Fruit fly (Drosophila melanogaster) whole organism, embryonic: Measurements from ENCODE around the gene MED27.

ENCODE experiments used
- Aef1 ChIP-seq: fragments of 200-800 bp; sonication (Bioruptor generic); IDR thresholded peaks from 3 replicates; pipeline ENCODE4 v1.3.6; 2022; ENCODE audit warnings: missing biosample characterization, missing genetic modification characterization
- BEAF-32 ChIP-seq: fragments of 200-800 bp; sonication (Bioruptor generic); optimal IDR thresholded peaks from 3 replicates; lab custom pipeline; 2017; ENCODE audit warnings: missing biosample characterization, missing genetic modification characterization, mild to moderate bottlenecking, moderate library complexity, missing genetic modification reagents
- CG10543 ChIP-seq: fragments of 200-800 bp; sonication (Bioruptor generic); optimal IDR thresholded peaks from 3 replicates; lab custom pipeline; 2017; ENCODE audit warnings: missing biosample characterization, mild to moderate bottlenecking, missing genetic modification characterization, moderate library complexity
- CG10565 ChIP-seq: fragments of 200-800 bp; sonication (Bioruptor generic); optimal IDR thresholded peaks from 3 replicates; lab custom pipeline; 2016; ENCODE audit warnings: missing biosample characterization, mild to moderate bottlenecking, missing genetic modification characterization
- CG10979 ChIP-seq: fragments of 200-800 bp; sonication (Bioruptor generic); optimal IDR thresholded peaks from 2 replicates; lab custom pipeline; 2018; ENCODE audit warnings: missing biosample characterization, mild to moderate bottlenecking, missing genetic modification characterization, moderate library complexity
- CG11398 ChIP-seq: fragments of 200-800 bp; sonication (Bioruptor generic); optimal IDR thresholded peaks from 2 replicates; lab custom pipeline; 2016; ENCODE audit warnings: missing biosample characterization, missing genetic modification characterization
- CG12071 ChIP-seq: fragments of 200-800 bp; sonication (Bioruptor generic); optimal IDR thresholded peaks from 3 replicates; lab custom pipeline; 2018; ENCODE audit warnings: missing biosample characterization, mild to moderate bottlenecking, missing genetic modification characterization
- CG17361 ChIP-seq: fragments of 200-800 bp; sonication (Bioruptor generic); IDR thresholded peaks from 3 replicates; pipeline ENCODE4 v1.3.6; 2022; ENCODE audit warnings: missing biosample characterization, missing genetic modification characterization
- CG18476 ChIP-seq: fragments of 200-800 bp; sonication (Bioruptor generic); optimal IDR thresholded peaks from 2 replicates; lab custom pipeline; 2016; ENCODE audit warnings: missing biosample characterization, mild to moderate bottlenecking, missing genetic modification characterization
- CG2202 ChIP-seq: fragments of 200-800 bp; sonication (Bioruptor generic); optimal IDR thresholded peaks from 2 replicates; lab custom pipeline; 2018; ENCODE audit warnings: missing biosample characterization, mild to moderate bottlenecking, missing genetic modification characterization
- CG3163 ChIP-seq: fragments of 200-800 bp; sonication (Bioruptor generic); optimal IDR thresholded peaks from 3 replicates; lab custom pipeline; 2016; ENCODE audit warnings: missing biosample characterization, missing genetic modification characterization
- CG3838 ChIP-seq: fragments of 200-800 bp; sonication (Bioruptor generic); optimal IDR thresholded peaks from 3 replicates; lab custom pipeline; 2016; ENCODE audit warnings: missing biosample characterization, missing genetic modification characterization
- CG7928 ChIP-seq: fragments of 200-800 bp; sonication (Bioruptor generic); optimal IDR thresholded peaks from 2 replicates; lab custom pipeline; 2017; ENCODE audit warnings: missing biosample characterization, mild to moderate bottlenecking, missing genetic modification characterization
- CG7963 ChIP-seq: fragments of 200-800 bp; sonication (Bioruptor generic); IDR thresholded peaks from 3 replicates; pipeline ENCODE4 v1.3.6; 2022; ENCODE audit warnings: missing biosample characterization, missing genetic modification characterization; ENCODE audit not compliant: partially characterized antibody
- CG8478 ChIP-seq: fragments of >200 bp; optimal IDR thresholded peaks from 2 replicates; lab custom pipeline; 2018
- Dip2 ChIP-seq: fragments of 200-800 bp; sonication (Bioruptor generic); IDR thresholded peaks from 2 replicates; pipeline ENCODE4 v1.3.6; 2022; ENCODE audit warnings: missing biosample characterization, missing genetic modification characterization
- Eip74EF ChIP-seq, 2 experiments: fragments of 200-800 bp in 1 of 2; fragments of >200 bp in 1 of 2; sonication (Bioruptor generic) in 1 of 2; optimal IDR thresholded peaks; 2 replicates each; lab custom pipeline; 2017 to 2019; ENCODE audit warnings: missing biosample characterization in 2 of 2, missing genetic modification characterization in 2 of 2, mild to moderate bottlenecking in 1 of 2, moderate library complexity in 1 of 2
- GATAe ChIP-seq: fragments of 200-800 bp; sonication (Bioruptor generic); conservative IDR thresholded peaks from 2 replicates; pipeline ENCODE4 v1.3.6; 2022; ENCODE audit warnings: missing biosample characterization, missing genetic modification characterization
- Gug ChIP-seq: fragments of 200-800 bp; sonication (Bioruptor generic); IDR thresholded peaks from 4 replicates; pipeline ENCODE4 v1.3.6; 2022; ENCODE audit warnings: missing biosample characterization, missing genetic modification characterization
- Hr51 ChIP-seq, 2 experiments: fragments of 200-800 bp; sonication (Bioruptor generic); optimal IDR thresholded peaks; 2 replicates in 1 of 2; 3 replicates in 1 of 2; lab custom pipeline; 2016 to 2018; ENCODE audit warnings: missing biosample characterization in 2 of 2, missing genetic modification characterization in 2 of 2, mild to moderate bottlenecking in 1 of 2, moderate library complexity in 1 of 2
- NC2α ChIP-seq: fragments of 200-800 bp; sonication (Bioruptor generic); optimal IDR thresholded peaks from 2 replicates; lab custom pipeline; 2016; ENCODE audit warnings: missing biosample characterization, missing genetic modification characterization
- NC2β ChIP-seq: fragments of 200-800 bp; sonication (Bioruptor generic); optimal IDR thresholded peaks from 2 replicates; lab custom pipeline; 2016; ENCODE audit warnings: missing biosample characterization, missing genetic modification characterization
- Sox102F ChIP-seq: fragments of 200-800 bp; sonication (Bioruptor generic); optimal IDR thresholded peaks from 2 replicates; lab custom pipeline; 2018; ENCODE audit warnings: missing biosample characterization, mild to moderate bottlenecking, missing genetic modification characterization, moderate library complexity
- Sry-δ ChIP-seq: fragments of 200-800 bp; sonication (Bioruptor generic); optimal IDR thresholded peaks from 2 replicates; lab custom pipeline; 2016; ENCODE audit warnings: missing biosample characterization, missing genetic modification characterization
- YL-1 ChIP-seq: fragments of 200-800 bp; sonication (Bioruptor generic); optimal IDR thresholded peaks from 3 replicates; lab custom pipeline; 2017; ENCODE audit warnings: missing biosample characterization, mild to moderate bottlenecking, missing genetic modification characterization
- abd-A ChIP-seq: fragments of 200-800 bp; sonication (Bioruptor generic); optimal IDR thresholded peaks from 3 replicates; lab custom pipeline; 2019; ENCODE audit warnings: missing biosample characterization, mild to moderate bottlenecking, missing genetic modification characterization, moderate library complexity
- ac ChIP-seq: fragments of 200-800 bp; sonication (Bioruptor generic); optimal IDR thresholded peaks from 3 replicates; lab custom pipeline; 2017; ENCODE audit warnings: missing biosample characterization, mild to moderate bottlenecking, missing genetic modification characterization
- aop ChIP-seq: fragments of 200-800 bp; sonication (Bioruptor generic); IDR thresholded peaks from 2 replicates; pipeline ENCODE4 v1.3.6; 2022; ENCODE audit warnings: missing biosample characterization, missing genetic modification characterization
- ash1 ChIP-seq: fragments of 200-800 bp; sonication (Bioruptor generic); optimal IDR thresholded peaks from 2 replicates; lab custom pipeline; 2018; ENCODE audit warnings: missing biosample characterization, mild to moderate bottlenecking, missing genetic modification characterization
- bcd ChIP-seq: fragments of 200-800 bp; sonication (Bioruptor generic); optimal IDR thresholded peaks from 2 replicates; lab custom pipeline; 2017; ENCODE audit warnings: missing biosample characterization, mild to moderate bottlenecking, missing genetic modification characterization
- cwo ChIP-seq: fragments of 200-800 bp; sonication (Bioruptor generic); optimal IDR thresholded peaks from 3 replicates; lab custom pipeline; 2017; ENCODE audit warnings: missing biosample characterization, missing genetic modification characterization, mild to moderate bottlenecking, moderate library complexity, missing genetic modification reagents
- ems ChIP-seq: fragments of 200-800 bp; sonication (Bioruptor generic); optimal IDR thresholded peaks from 3 replicates; lab custom pipeline; 2016; ENCODE audit warnings: missing biosample characterization, missing genetic modification characterization
- exex ChIP-seq: fragments of 200-800 bp; sonication (Bioruptor generic); optimal IDR thresholded peaks from 4 replicates; lab custom pipeline; 2018; ENCODE audit warnings: missing biosample characterization, mild to moderate bottlenecking, missing genetic modification characterization, moderate library complexity
- fru ChIP-seq: fragments of >200 bp; optimal IDR thresholded peaks from 2 replicates; lab custom pipeline; 2017
- gce ChIP-seq: fragments of 200-800 bp; sonication (Bioruptor generic); IDR thresholded peaks from 3 replicates; pipeline ENCODE4 v1.3.6; 2022; ENCODE audit warnings: missing biosample characterization, missing genetic modification characterization
- gem ChIP-seq: fragments of 200-800 bp; sonication (Bioruptor generic); optimal IDR thresholded peaks from 2 replicates; lab custom pipeline; 2019; ENCODE audit warnings: missing biosample characterization, mild to moderate bottlenecking, missing genetic modification characterization, moderate library complexity
- hkb ChIP-seq, 2 experiments: fragments of 200-800 bp in 1 of 2; fragments of >200 bp in 1 of 2; sonication (Bioruptor generic) in 1 of 2; IDR thresholded peaks in 1 of 2; optimal IDR thresholded peaks in 1 of 2; 2 replicates each; pipeline versions ENCODE4 v1.3.6 to Lab custom; 2017 to 2022; ENCODE audit warnings: missing biosample characterization in 1 of 2, missing genetic modification characterization in 1 of 2
- ken ChIP-seq: fragments of 200-800 bp; sonication (Bioruptor generic); IDR thresholded peaks from 3 replicates; pipeline ENCODE4 v1.3.6; 2022; ENCODE audit warnings: missing biosample characterization, missing genetic modification characterization
- knrl ChIP-seq: fragments of 200-800 bp; sonication (Bioruptor generic); IDR thresholded peaks from 3 replicates; pipeline ENCODE4 v1.3.6; 2022; ENCODE audit warnings: missing biosample characterization, missing genetic modification characterization; ENCODE audit not compliant: partially characterized antibody
- lab ChIP-seq: fragments of 200-800 bp; sonication (Bioruptor generic); optimal IDR thresholded peaks from 3 replicates; lab custom pipeline; 2017; ENCODE audit warnings: missing biosample characterization, missing genetic modification characterization, mild to moderate bottlenecking, moderate library complexity, missing genetic modification reagents
- nom ChIP-seq: fragments of 200-800 bp; sonication (Bioruptor generic); optimal IDR thresholded peaks from 2 replicates; lab custom pipeline; 2017; ENCODE audit warnings: missing biosample characterization, missing genetic modification characterization, mild to moderate bottlenecking, moderate library complexity, missing genetic modification reagents
- prd ChIP-seq, 3 experiments: fragments of >200 bp in 2 of 3; fragments of 200-800 bp in 1 of 3; sonication (Bioruptor generic) in 1 of 3; optimal IDR thresholded peaks in 2 of 3; IDR thresholded peaks in 1 of 3; 2 replicates in 2 of 3; 3 replicates in 1 of 3; pipeline versions ENCODE4 v1.3.6 to Lab custom; 2017 to 2022; ENCODE audit warnings: missing biosample characterization in 1 of 3, missing genetic modification characterization in 1 of 3
- row ChIP-seq: fragments of 200-800 bp; sonication (Bioruptor generic); IDR thresholded peaks from 3 replicates; pipeline ENCODE4 v1.3.6; 2022; ENCODE audit warnings: missing biosample characterization, missing genetic modification characterization
- sob ChIP-seq: fragments of 200-800 bp; sonication (Bioruptor generic); IDR thresholded peaks from 2 replicates; pipeline ENCODE4 v1.3.6; 2022; ENCODE audit warnings: missing biosample characterization, missing genetic modification characterization
- sqz ChIP-seq: fragments of 200-800 bp; sonication (Bioruptor generic); optimal IDR thresholded peaks from 3 replicates; lab custom pipeline; 2018; ENCODE audit warnings: missing biosample characterization, mild to moderate bottlenecking, missing genetic modification characterization
- tx ChIP-seq: fragments of 200-800 bp; sonication (Bioruptor generic); optimal IDR thresholded peaks from 2 replicates; lab custom pipeline; 2016; ENCODE audit warnings: missing biosample characterization, missing genetic modification characterization
- zen ChIP-seq: fragments of 200-800 bp; sonication (Bioruptor generic); optimal IDR thresholded peaks from 3 replicates; lab custom pipeline; 2018; ENCODE audit warnings: missing biosample characterization, mild to moderate bottlenecking, missing genetic modification characterization, moderate library complexity
- zfh1 ChIP-seq: fragments of 200-800 bp; sonication (Bioruptor generic); IDR thresholded peaks from 3 replicates; pipeline ENCODE4 v1.3.6; 2022; ENCODE audit warnings: missing biosample characterization, missing genetic modification characterization

Gene MED27

dm6 chr3R:5653887-5654286 is 1.1 kb upstream of the MED27 start (continued):
- TF ChIP-seq ken (GFP tag; lab: Robert Waterston, UW) (no peak), gce (GFP tag; lab: Robert Waterston, UW) (no peak), Hr51 (GFP tag; optimal IDR thresholded peaks at IDR 0.05; lab: Kevin White, UChicago) (no peak), CG18476 (GFP tag; lab: Kevin White, UChicago) (no peak), Sox102F (GFP tag; lab: Kevin White, UChicago) (no peak), CG2202 (tag; lab: Kevin White, UChicago) (no peak), zen (no peak), BEAF-32 (GFP tag; lab: Kevin White, UChicago) (no peak), lab (GFP tag; lab: Kevin White, UChicago) (peak; percentile 24), ash1 (GFP tag; lab: Kevin White, UChicago) (no peak), hkb (optimal IDR thresholded peaks at IDR 0.05; lab: Kevin White, UChicago) (no peak), hkb (GFP tag; IDR thresholded peaks at IDR 0.05; lab: Robert Waterston, UW) (peak; percentile 20), CG11398 (GFP tag; lab: Kevin White, UChicago) (no peak), bcd (GFP tag; lab: Kevin White, UChicago) (no peak), exex (tag; lab: Kevin White, UChicago) (peak; percentile 98), GATAe (GFP tag; lab: Robert Waterston, UW) (peak; percentile 26; the same call in 1 of the 2 replicates), CG3838 (no peak), NC2α (no peak), fru (lab: Kevin White, UChicago) (no peak), NC2β (GFP tag; lab: Kevin White, UChicago) (no peak), gem (tag; lab: Kevin White, UChicago) (no peak), ac (no peak), CG7963 (no peak), CG12071 (GFP tag; lab: Kevin White, UChicago) (peak; percentile 12), sqz (no peak), zfh1 (GFP tag; lab: Robert Waterston, UW) (no peak), CG10543 (GFP tag; lab: Kevin White, UChicago) (peak; percentile 33), cwo (GFP tag; lab: Kevin White, UChicago) (no peak)
- TF ChIP-seq, all 482 proteins: peak for 22

DNA sequence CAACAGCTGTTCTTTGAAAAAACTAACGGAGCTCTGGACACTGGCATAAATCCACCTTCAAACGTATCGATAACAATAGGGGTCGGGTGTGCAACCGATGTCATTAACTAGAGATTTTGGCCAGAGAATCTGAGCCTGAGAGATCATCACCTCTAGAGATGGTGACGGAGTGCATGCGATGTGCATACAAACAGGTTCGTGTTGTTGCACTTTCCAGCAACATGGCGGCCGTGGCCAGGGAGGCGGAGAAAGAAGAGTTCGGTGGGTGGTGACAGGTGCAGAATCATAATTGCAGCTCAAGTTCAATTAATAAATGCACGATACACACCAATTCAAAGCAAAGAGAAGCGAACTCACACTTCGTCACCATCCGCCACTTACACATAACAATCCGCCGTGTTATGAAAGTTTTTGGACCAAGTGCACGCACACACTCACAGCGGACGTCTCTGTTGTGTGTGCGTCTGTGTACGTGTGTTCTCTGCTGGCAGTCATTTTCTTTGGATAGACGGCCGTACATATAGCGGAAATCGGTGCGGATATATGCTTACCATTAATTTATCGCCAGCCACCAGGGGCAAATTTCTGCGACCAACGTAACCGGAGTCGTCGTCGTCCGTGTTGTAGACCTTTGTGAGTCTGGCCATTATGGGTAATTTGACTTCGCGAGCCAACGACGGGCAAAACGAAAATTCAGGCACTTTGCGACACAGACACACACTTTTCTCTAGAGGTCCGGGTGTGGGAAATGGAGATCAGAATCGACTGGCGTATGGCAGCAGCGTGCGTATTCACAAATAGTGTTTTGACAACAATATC is 4.3 kb downstream of the MED27 start:
- TF ChIP-seq Eip74EF (GFP tag; optimal IDR thresholded peaks at IDR 0.05; lab: Kevin White, UChicago) (peak in 1 of 2 experiments; percentile 15), CG10979 (no peak), nom (GFP tag; lab: Kevin White, UChicago) (peak; percentile 4), CG8478 (lab: Kevin White, UChicago) (peak; percentile 84), sob (GFP tag; lab: Robert Waterston, UW) (no peak), CG10565 (GFP tag; lab: Kevin White, UChicago) (no peak), prd (optimal IDR thresholded peaks at IDR 0.05; lab: Kevin White, UChicago) (no peak), prd (GFP tag; IDR thresholded peaks at IDR 0.05; lab: Robert Waterston, UW) (peak; percentile 15; the same call in 1 of the 3 replicates), YL-1 (GFP tag; lab: Kevin White, UChicago) (peak; percentile 76), cwo (GFP tag; lab: Kevin White, UChicago) (no peak), CG17361 (GFP tag; lab: Robert Waterston, UW) (0 out of 3 replicates have a peak, but pooled peaks have one; percentile 16), Gug (peak; percentile 19; the same call in 1 of the 4 replicates), Aef1 (0 out of 3 replicates have a peak, but pooled peaks have one; percentile 11), row (GFP tag; lab: Robert Waterston, UW) (peak; percentile 28; the same call in 1 of the 3 replicates), tx (GFP tag; lab: Kevin White, UChicago) (no peak), ems (GFP tag; lab: Kevin White, UChicago) (no peak), CG7928 (GFP tag; lab: Kevin White, UChicago) (no peak), knrl (GFP tag; lab: Robert Waterston, UW) (peak; percentile 36; the same call in 2 of the 3 replicates), aop (no peak), Dip2 (GFP tag; lab: Robert Waterston, UW) (no peak), abd-A (tag; lab: Kevin White, UChicago) (no peak), Sry-δ (GFP tag; lab: Kevin White, UChicago) (peak; percentile 78), CG3163 (GFP tag; lab: Kevin White, UChicago) (no peak)
